Fruit fly (Drosophila melanogaster): Measurements from ENCODE around the gene CG7044.

Gene CG7044

DNA sequence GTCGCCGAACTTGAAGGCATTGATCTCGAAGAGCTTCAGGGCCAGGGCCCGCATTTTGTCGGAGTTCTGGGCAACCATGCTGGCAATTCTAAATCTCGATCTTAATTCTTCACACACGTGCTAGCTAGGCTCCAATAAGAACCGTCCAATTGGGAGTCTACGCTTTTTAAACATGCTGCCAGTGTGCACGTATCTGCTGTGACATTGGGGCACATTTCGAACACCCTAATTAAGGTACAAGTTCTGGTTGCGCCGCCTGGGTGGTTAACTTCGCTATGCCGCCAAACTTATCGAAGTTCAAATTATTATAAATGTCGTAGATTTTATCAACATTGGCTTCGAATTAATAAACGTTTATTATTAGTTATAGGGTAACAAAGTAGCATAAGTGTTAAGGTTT lies 28.4 kb downstream of the CG7044 start, which contains the start of gene r-l (continued):
- TF ChIP-seq Sin3A (optimal IDR thresholded peaks at IDR 0.05): peak; percentile 61
- TF ChIP-seq fd3F (GFP tag; optimal IDR thresholded peaks at IDR 0.05): no peak
- peak in 1 of 2 experiments; percentile 51 for TF ChIP-seq Pdp1 (GFP tag; optimal IDR thresholded peaks at IDR 0.05)
- TF ChIP-seq Dll (GFP tag; IDR thresholded peaks at IDR 0.05; ENCODE audit: partially characterized antibody): 0 out of 4 replicates have a peak, but pooled peaks have one; percentile 12
- TF ChIP-seq CG6791 (GFP tag; IDR thresholded peaks at IDR 0.05; ENCODE audit: partially characterized antibody): peak; percentile 43; the same call in 2 of the 3 replicates
- peak; percentile 27 for TF ChIP-seq Fer1 (GFP tag; optimal IDR thresholded peaks at IDR 0.05)

DNA sequence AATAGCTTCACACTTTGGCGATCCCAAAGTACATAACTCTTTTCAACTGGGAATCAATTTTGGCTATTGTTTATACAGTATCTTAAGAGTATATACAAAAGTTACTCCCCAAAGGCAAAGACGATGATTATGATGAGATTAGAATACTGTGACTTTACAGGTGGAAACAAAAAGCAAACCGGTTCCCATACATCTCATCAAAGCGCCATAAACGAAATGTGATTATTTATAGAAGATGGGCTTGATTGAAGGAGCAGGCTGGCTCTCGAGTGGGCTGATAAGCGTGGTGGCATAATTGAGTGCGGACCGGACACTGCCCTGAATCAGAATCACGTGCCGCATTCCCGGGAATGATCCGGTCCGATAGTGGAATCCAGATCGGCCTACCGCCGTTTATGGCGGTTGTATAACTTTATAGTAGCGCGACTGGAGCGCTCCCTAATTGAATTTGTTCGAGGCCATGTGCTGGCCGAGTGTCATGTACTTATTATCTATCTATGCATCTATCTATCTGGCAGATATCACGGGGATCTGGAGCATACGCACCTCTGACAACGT lies 29.5 kb downstream of the CG7044 start:
- TF ChIP-seq Drgx (GFP tag; IDR thresholded peaks at IDR 0.05) (no peak), CG8924 (tag; optimal IDR thresholded peaks at IDR 0.05) (no peak), exex (tag; optimal IDR thresholded peaks at IDR 0.05) (peak; percentile 74), CG6765 (GFP tag; optimal IDR thresholded peaks at IDR 0.05) (no peak), stc (GFP tag; IDR thresholded peaks at IDR 0.05) (no peak), Max (GFP tag; optimal IDR thresholded peaks at IDR 0.05) (no peak), Gug (GFP tag; IDR thresholded peaks at IDR 0.05) (no peak), sd (tag; optimal IDR thresholded peaks at IDR 0.05) (peak; percentile 56), CG1792 (GFP tag; optimal IDR thresholded peaks at IDR 0.05) (no peak), grn (GFP tag; optimal IDR thresholded peaks at IDR 0.05) (peak; percentile 73), sug (tag; optimal IDR thresholded peaks at IDR 0.05) (peak; percentile 28), Neu2 (GFP tag; optimal IDR thresholded peaks at IDR 0.05; ENCODE audit: borderline replicate concordance) (no peak), CG8359 (GFP tag; optimal IDR thresholded peaks at IDR 0.05; ENCODE audit: borderline replicate concordance) (no peak), chinmo (GFP tag; IDR thresholded peaks at IDR 0.05; ENCODE audit: partially characterized antibody) (0 out of 4 replicates have a peak, but pooled peaks have one; percentile 29), ro (GFP tag; IDR thresholded peaks at IDR 0.05) (no peak), Usf (GFP tag; optimal IDR thresholded peaks at IDR 0.05) (no peak), MTF-1 (GFP tag; optimal IDR thresholded peaks at IDR 0.05; ENCODE audit: borderline replicate concordance) (no peak), chm (GFP tag; IDR thresholded peaks at IDR 0.05) (no peak), CG34376 (GFP tag; optimal IDR thresholded peaks at IDR 0.05) (peak; percentile 5), CG31441 (GFP tag; IDR thresholded peaks at IDR 0.05) (no peak), CG6272 (GFP tag; IDR thresholded peaks at IDR 0.05) (no peak), vnd (GFP tag; IDR thresholded peaks at IDR 0.05; ENCODE audit: partially characterized antibody) (no peak), Dek (tag; optimal IDR thresholded peaks at IDR 0.05) (no peak), CG1024 (GFP tag; IDR thresholded peaks at IDR 0.05) (no peak), CG2120 (GFP tag; optimal IDR thresholded peaks at IDR 0.05) (no peak), cwo (GFP tag; optimal IDR thresholded peaks at IDR 0.05) (peak; percentile 96), dysf (GFP tag; IDR thresholded peaks at IDR 0.05) (no peak), fd102C (GFP tag; optimal IDR thresholded peaks at IDR 0.05) (no peak), CG6791 (GFP tag; IDR thresholded peaks at IDR 0.05; ENCODE audit: partially characterized antibody) (0 out of 3 replicates have a peak, but pooled peaks have one; percentile 9), danr (GFP tag; IDR thresholded peaks at IDR 0.05) (no peak), CG13287 (GFP tag; IDR thresholded peaks at IDR 0.05; ENCODE audit: partially characterized antibody) (no peak), CG17359 (tag; optimal IDR thresholded peaks at IDR 0.05) (no peak), Med (GFP tag) (peak; percentile 48), Pdp1 (GFP tag; optimal IDR thresholded peaks at IDR 0.05) (peak in 1 of 2 experiments; percentile 52), bbx (GFP tag; IDR thresholded peaks at IDR 0.05; ENCODE audit: partially characterized antibody) (peak; percentile 17; the same call in 1 of the 2 replicates), CG16813 (GFP tag; IDR thresholded peaks at IDR 0.05; ENCODE audit: partially characterized antibody) (no peak), nerfin-2 (GFP tag; IDR thresholded peaks at IDR 0.05; ENCODE audit: partially characterized antibody) (no peak), pnt (GFP tag; optimal IDR thresholded peaks at IDR 0.05) (no peak), CG7987 (GFP tag; optimal IDR thresholded peaks at IDR 0.05) (peak; percentile 9), CG3995 (GFP tag; optimal IDR thresholded peaks at IDR 0.05) (peak; percentile 75), CG12769 (tag; optimal IDR thresholded peaks at IDR 0.05) (peak; percentile 62), sob (GFP tag; IDR thresholded peaks at IDR 0.05) (no peak), CG15696 (tag; optimal IDR thresholded peaks at IDR 0.05) (no peak)
